Fruit fly (Drosophila melanogaster): ENCODE results near the gene ND-B14.5A.

DNA sequence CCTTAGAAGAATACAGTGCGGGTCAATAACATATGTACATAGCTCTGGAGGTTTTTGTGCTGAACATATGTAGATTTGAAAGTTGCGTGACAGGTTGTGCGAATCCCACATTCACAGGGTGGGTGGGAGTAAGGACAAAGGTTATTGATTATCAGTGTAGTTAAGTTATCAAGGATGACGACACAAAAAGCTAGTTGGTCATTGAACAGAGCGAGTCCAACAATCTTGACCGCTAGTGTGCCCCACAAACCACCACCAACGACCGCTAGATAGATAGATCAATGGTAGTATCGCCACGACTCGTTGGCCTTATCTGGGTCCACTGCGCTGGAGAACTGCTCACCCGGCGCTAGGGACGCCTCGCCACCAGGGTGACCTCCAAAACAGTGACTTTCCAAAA lies 25.8 kb upstream of the ND-B14.5A start:
- TF ChIP-seq CG34367 (tag; optimal IDR thresholded peaks at IDR 0.05) (no peak), CG14655 (GFP tag; optimal IDR thresholded peaks at IDR 0.05) (no peak)

All from whole organism, pupa.